Worm (Caenorhabditis elegans) whole organism, L4 larva: ENCODE data around the gene morc-1.

ENCODE experiments used
- F26F4.8 ChIP-seq: fragments of 200-800 bp; sonication (Bioruptor generic); conservative IDR thresholded peaks from 2 replicates; pipeline ENCODE4 v1.3.6; 2022; ENCODE audit warnings: missing genetic modification characterization, missing compliant biosample characterization
- egl-27 ChIP-seq: sonication (generic microtip); optimal IDR thresholded peaks from 3 replicates; lab custom pipeline; 2017; ENCODE audit warnings: missing biosample characterization, missing genetic modification reagents, missing genetic modification characterization
- fos-1 ChIP-seq: fragments of 150-350 bp; optimal IDR thresholded peaks from 2 replicates; lab custom pipeline; 2014; ENCODE audit warnings: missing biosample characterization, missing genetic modification characterization
- nhr-11 ChIP-seq: fragments of 150-350 bp; optimal IDR thresholded peaks from 2 replicates; lab custom pipeline; 2014; ENCODE audit warnings: missing biosample characterization, missing genetic modification characterization
- nhr-25 ChIP-seq: sonication (generic microtip); optimal IDR thresholded peaks from 2 replicates; lab custom pipeline; 2017; ENCODE audit warnings: missing genetic modification characterization, mild to moderate bottlenecking, missing compliant biosample characterization, antibody characterized with exemption, moderate library complexity, borderline replicate concordance; ENCODE audit not compliant: insufficient read depth
- snpc-4 ChIP-seq: fragments of 150-350 bp; optimal IDR thresholded peaks from 2 replicates; lab custom pipeline; 2014; ENCODE audit warnings: missing biosample characterization, missing genetic modification characterization
- spr-1 ChIP-seq: sonication (generic microtip); optimal IDR thresholded peaks from 2 replicates; lab custom pipeline; 2016; ENCODE audit warnings: mild to moderate bottlenecking, missing genetic modification characterization, missing compliant biosample characterization

DNA sequence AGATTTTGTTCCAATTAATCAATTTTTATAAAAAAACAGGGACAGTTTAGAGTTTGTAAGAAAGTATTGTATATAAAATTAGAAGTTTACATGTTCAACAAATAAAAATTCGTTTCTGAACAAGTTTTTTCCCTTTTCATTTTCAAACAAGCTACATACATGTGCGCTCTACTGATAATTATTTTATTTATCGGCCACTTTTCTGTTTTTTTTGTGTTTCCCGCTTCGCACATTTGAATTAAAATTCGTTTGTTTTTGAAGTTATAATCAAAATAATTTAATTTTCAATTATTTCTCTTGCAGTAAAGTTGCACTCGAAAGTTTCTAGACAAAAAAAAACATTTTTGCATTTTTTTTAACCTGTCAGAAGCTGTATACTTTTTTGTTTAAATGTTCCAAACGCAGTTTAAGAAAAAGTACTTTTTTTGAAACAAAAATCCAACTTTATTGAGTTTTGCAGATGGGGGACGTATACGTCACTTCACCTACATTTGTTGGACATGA lies 16.0 kb downstream of the morc-1 start, which contains the start of gene hira-1:
- TF ChIP-seq F26F4.8 (GFP tag; lab: Robert Waterston, UW) (no peak), egl-27 (tag; lab: Kevin White, UChicago) (no peak), fos-1 (tag; lab: Kevin White, UChicago) (no peak), nhr-25 (no peak), spr-1 (no peak), nhr-11 (tag; lab: Kevin White, UChicago) (no peak), snpc-4 (tag; lab: Kevin White, UChicago) (no peak)
